Fruit fly (Drosophila melanogaster) whole organism, wandering third instar larva: ENCODE results near the gene CG3919.

Experiments
- CG9705 ChIP-seq: fragments of 200-800 bp; sonication (Bioruptor generic); optimal IDR thresholded peaks from 2 replicates; lab custom pipeline; 2018; ENCODE audit warnings: missing biosample characterization, mild to moderate bottlenecking, missing genetic modification characterization
- Dfd ChIP-seq: fragments of >200 bp; optimal IDR thresholded peaks from 2 replicates; lab custom pipeline; 2017; ENCODE audit warnings: missing biosample characterization, missing genetic modification characterization
- HLH106 ChIP-seq: fragments of 200-800 bp; optimal IDR thresholded peaks from 3 replicates; lab custom pipeline; 2019; ENCODE audit warnings: missing biosample characterization, mild to moderate bottlenecking, missing genetic modification characterization, moderate library complexity
- Mio ChIP-seq: sonication (Bioruptor generic); optimal IDR thresholded peaks from 2 replicates; lab custom pipeline; 2016; ENCODE audit warnings: missing biosample characterization, missing genetic modification characterization
- Myc ChIP-seq: fragments of >200 bp; optimal IDR thresholded peaks from 2 replicates; lab custom pipeline; 2017
- dl ChIP-seq, 2 experiments: fragments of 175-275, 200-275 bp in 1 of 2; fragments of 200-275 bp in 1 of 2; sonication (Bioruptor generic); optimal IDR thresholded peaks; lab custom pipeline; 2018; ENCODE audit warnings: mild to moderate bottlenecking in 2 of 2, missing biosample characterization in 2 of 2, missing genetic modification characterization in 2 of 2, moderate library complexity in 2 of 2; ENCODE audit not compliant: partially characterized antibody in 2 of 2, insufficient read depth in 1 of 2
- dsf ChIP-seq: sonication (Bioruptor generic); optimal IDR thresholded peaks from 2 replicates; lab custom pipeline; 2016; ENCODE audit warnings: missing biosample characterization, missing genetic modification characterization, borderline replicate concordance
- ey ChIP-seq: fragments of 200-800 bp; sonication (Bioruptor generic); optimal IDR thresholded peaks from 2 replicates; lab custom pipeline; 2016; ENCODE audit warnings: missing biosample characterization, missing genetic modification characterization
- fru ChIP-seq: fragments of 200-800 bp; sonication (Bioruptor generic); optimal IDR thresholded peaks from 3 replicates; lab custom pipeline; 2016; ENCODE audit warnings: missing biosample characterization, mild to moderate bottlenecking, missing genetic modification characterization
- h ChIP-seq: fragments of 200-800 bp; sonication (Bioruptor generic); optimal IDR thresholded peaks from 3 replicates; lab custom pipeline; 2016; ENCODE audit warnings: missing biosample characterization, mild to moderate bottlenecking, missing genetic modification characterization
- lola ChIP-seq: fragments of >200 bp; optimal IDR thresholded peaks from 2 replicates; lab custom pipeline; 2017; ENCODE audit warnings: missing biosample characterization, missing genetic modification characterization
- pan ChIP-seq: fragments of >200 bp; optimal IDR thresholded peaks from 2 replicates; lab custom pipeline; 2017
- psq ChIP-seq: fragments of 200-800 bp; sonication (Bioruptor generic); optimal IDR thresholded peaks from 3 replicates; lab custom pipeline; 2017; ENCODE audit warnings: missing biosample characterization, mild to moderate bottlenecking, missing genetic modification characterization, moderate library complexity
- sage ChIP-seq: fragments of 200-800 bp; sonication (Bioruptor generic); optimal IDR thresholded peaks from 2 replicates; lab custom pipeline; 2016; ENCODE audit warnings: missing biosample characterization, mild to moderate bottlenecking, missing genetic modification characterization

DNA sequence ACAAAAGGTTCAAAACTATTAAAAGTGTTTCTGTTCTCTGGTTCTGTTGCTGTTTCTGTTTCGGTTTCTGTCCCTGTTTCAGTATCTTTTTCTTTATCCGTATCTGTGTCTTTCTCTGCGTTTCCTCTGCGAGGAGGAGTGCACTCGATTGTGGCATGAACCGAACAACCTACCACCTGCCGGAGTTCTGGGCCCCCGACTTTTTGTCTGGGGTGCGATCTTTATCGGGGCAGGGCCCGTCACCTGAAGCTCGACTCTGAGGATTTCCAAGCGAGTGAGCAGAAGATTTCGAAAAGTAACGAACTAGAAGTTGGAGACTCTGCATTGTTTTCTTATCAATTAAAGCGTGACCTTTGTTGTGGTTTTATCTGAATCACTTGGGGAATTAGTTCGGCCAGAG, 13.2 kb downstream of the CG3919 start:
- no peak for TF ChIP-seq sage (GFP tag; lab: Kevin White, UChicago)
- no peak for TF ChIP-seq CG9705
- no peak for TF ChIP-seq dsf (GFP tag; lab: Kevin White, UChicago)
- no peak for TF ChIP-seq pan (lab: Kevin White, UChicago)
- TF ChIP-seq psq (GFP tag; lab: Kevin White, UChicago) = peak; percentile 73
- TF ChIP-seq Mio (GFP tag; lab: Kevin White, UChicago) = no peak
- no peak for TF ChIP-seq HLH106 (tag; lab: Kevin White, UChicago)
- TF ChIP-seq ey (GFP tag; lab: Kevin White, UChicago) = no peak
- no peak for TF ChIP-seq fru (GFP tag; lab: Kevin White, UChicago)
- no peak for TF ChIP-seq Dfd (GFP tag; lab: Kevin White, UChicago)
- TF ChIP-seq dl (GFP tag; optimal IDR thresholded peaks at IDR 0.05; lab: Kevin White, UChicago; ENCODE audit: insufficient read depth in 1 of 2, partially characterized antibody in 2 of 2) = no peak
- no peak for TF ChIP-seq h (GFP tag; lab: Kevin White, UChicago)
- TF ChIP-seq lola = no peak
- TF ChIP-seq Myc (lab: Kevin White, UChicago) = no peak
